Fruit fly (Drosophila melanogaster): ENCODE results near the gene CG34448.

Gene CG34448

DNA sequence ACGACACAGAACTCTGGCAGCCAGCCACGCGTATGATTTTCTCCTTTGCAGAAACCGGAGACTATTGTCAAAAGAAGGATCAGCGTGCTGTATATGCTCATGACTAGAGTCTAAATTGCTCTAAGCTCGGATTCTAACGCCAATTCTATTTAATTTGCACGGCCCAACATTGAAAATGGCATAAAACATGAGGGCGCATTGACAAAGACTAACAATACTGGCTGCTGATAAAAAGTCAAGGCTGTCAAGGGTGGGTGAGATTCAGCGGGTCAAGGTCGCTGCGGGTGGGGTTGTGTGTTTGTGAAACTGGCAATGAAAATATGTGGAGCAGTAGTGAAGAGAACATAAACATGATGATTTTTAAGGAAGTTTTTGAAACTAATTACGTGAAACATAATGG, at the start of gene CG34448:
Gene CG34448, minus strand, starts transcription at position 101 of the 400 bp plus-strand sequence.
- TF ChIP-seq CG4730 (GFP tag; IDR thresholded peaks at IDR 0.05) (no peak), PHDP (tag; optimal IDR thresholded peaks at IDR 0.05) (no peak), CG30403 (GFP tag; optimal IDR thresholded peaks at IDR 0.05) (no peak), bcd (GFP tag; optimal IDR thresholded peaks at IDR 0.05) (no peak)

- TF ChIP-seq fd64A (GFP tag; optimal IDR thresholded peaks at IDR 0.05) (no peak), CG2712 (tag; optimal IDR thresholded peaks at IDR 0.05) (no peak), Fer1 (GFP tag; optimal IDR thresholded peaks at IDR 0.05) (no peak), CG10366 (GFP tag; IDR thresholded peaks at IDR 0.05) (no peak), chn (GFP tag; optimal IDR thresholded peaks at IDR 0.05) (no peak), zf30C (GFP tag; optimal IDR thresholded peaks at IDR 0.05) (no peak), CG2889 (GFP tag; IDR thresholded peaks at IDR 0.05) (no peak), danr (GFP tag; IDR thresholded peaks at IDR 0.05) (no peak), onecut (GFP tag; IDR thresholded peaks at IDR 0.05) (no peak), CG13775 (GFP tag; optimal IDR thresholded peaks at IDR 0.05) (no peak), Tbp (GFP tag; optimal IDR thresholded peaks at IDR 0.05) (no peak), CG6813 (GFP tag; optimal IDR thresholded peaks at IDR 0.05) (no peak), Eip74EF (GFP tag; optimal IDR thresholded peaks at IDR 0.05) (no peak), CG2202 (tag; optimal IDR thresholded peaks at IDR 0.05) (no peak)
Observed at dm6 chr2L:2466360-2466759, 48.6 kb upstream of the CG34448 start.

- peak; percentile 74; the same call in 1 of the 2 replicates for TF ChIP-seq vvl (GFP tag; IDR thresholded peaks at IDR 0.05)
- TF ChIP-seq CG12769 (tag; optimal IDR thresholded peaks at IDR 0.05) = no peak
- TF ChIP-seq CG6791 (GFP tag; IDR thresholded peaks at IDR 0.05; ENCODE audit: partially characterized antibody) = peak; percentile 74
- TF ChIP-seq Med (GFP tag) = peak; percentile 38
- 0 out of 3 replicates have a peak, but pooled peaks have one; percentile 45 for TF ChIP-seq CG7963 (GFP tag; IDR thresholded peaks at IDR 0.05; ENCODE audit: partially characterized antibody)
- no peak for TF ChIP-seq CG7928 (GFP tag; optimal IDR thresholded peaks at IDR 0.05)
- TF ChIP-seq Stat92E (GFP tag; optimal IDR thresholded peaks at IDR 0.05) = no peak
- 0 out of 3 replicates have a peak, but pooled peaks have one; percentile 35 for TF ChIP-seq ci (GFP tag; IDR thresholded peaks at IDR 0.05)
- TF ChIP-seq CG34376 (GFP tag; optimal IDR thresholded peaks at IDR 0.05) = no peak
- no peak for TF ChIP-seq D19A (tag; optimal IDR thresholded peaks at IDR 0.05)
- TF ChIP-seq Opbp (GFP tag; IDR thresholded peaks at IDR 0.05; ENCODE audit: partially characterized antibody) = peak; percentile 42; the same call in 1 of the 3 replicates
- no peak for TF ChIP-seq CG13287 (GFP tag; IDR thresholded peaks at IDR 0.05; ENCODE audit: partially characterized antibody)
- no peak for TF ChIP-seq dpn (GFP tag; optimal IDR thresholded peaks at IDR 0.05)
- TF ChIP-seq HLH4C (GFP tag; IDR thresholded peaks at IDR 0.05; ENCODE audit: partially characterized antibody) = peak; percentile 15; the same call in 1 of the 3 replicates
- no peak for TF ChIP-seq ind (GFP tag; optimal IDR thresholded peaks at IDR 0.05)
- no peak for TF ChIP-seq vnd (GFP tag; IDR thresholded peaks at IDR 0.05; ENCODE audit: partially characterized antibody)
- TF ChIP-seq Dip3 (GFP tag; optimal IDR thresholded peaks at IDR 0.05) = no peak
- no peak for TF ChIP-seq CG9727 (GFP tag; optimal IDR thresholded peaks at IDR 0.05)
- TF ChIP-seq knrl (GFP tag; IDR thresholded peaks at IDR 0.05; ENCODE audit: partially characterized antibody) = 0 out of 3 replicates have a peak, but pooled peaks have one; percentile 24
- no peak for TF ChIP-seq CG5245 (GFP tag; optimal IDR thresholded peaks at IDR 0.05)
- no peak for TF ChIP-seq kay (GFP tag; optimal IDR thresholded peaks at IDR 0.05)
- TF ChIP-seq h (optimal IDR thresholded peaks at IDR 0.05) = no peak
- TF ChIP-seq CG8478 (optimal IDR thresholded peaks at IDR 0.05) = no peak
- no peak for TF ChIP-seq CG9437 (GFP tag; optimal IDR thresholded peaks at IDR 0.05)
- peak; percentile 61 for TF ChIP-seq CG16813 (GFP tag; IDR thresholded peaks at IDR 0.05; ENCODE audit: partially characterized antibody)
- peak; percentile 73; the same call in 1 of the 2 replicates for TF ChIP-seq amos (GFP tag; IDR thresholded peaks at IDR 0.05; ENCODE audit: partially characterized antibody)
- 0 out of 3 replicates have a peak, but pooled peaks have one; percentile 42 for TF ChIP-seq CG14860 (GFP tag; IDR thresholded peaks at IDR 0.05; ENCODE audit: partially characterized antibody)
- peak; percentile 62 for TF ChIP-seq oc (tag; optimal IDR thresholded peaks at IDR 0.05)
- TF ChIP-seq CG12236 (GFP tag; optimal IDR thresholded peaks at IDR 0.05) = no peak
Observed at dm6 chr2L:2462306-2462844, 44.6 kb upstream of the CG34448 start.
